Worm (Caenorhabditis elegans): Measurements from ENCODE around the gene F14F9.4.

F14F9.4 gene

ce11 chrV:5132441-5132840 lies at the start of gene F14F9.4:
Gene F14F9.4, plus strand, starts transcription at chrV:5132741.
- TF ChIP-seq jun-1 (tag; optimal IDR thresholded peaks at IDR 0.05) (no peak), lsy-12 (tag; optimal IDR thresholded peaks at IDR 0.05) (no peak), pha-4 (tag; optimal IDR thresholded peaks at IDR 0.05) (no peak), eor-1 (tag; optimal IDR thresholded peaks at IDR 0.05) (no peak), lin-39 (tag; optimal IDR thresholded peaks at IDR 0.05) (no peak), egl-27 (tag; optimal IDR thresholded peaks at IDR 0.05) (no peak), nhr-77 (tag; optimal IDR thresholded peaks at IDR 0.05) (no peak), nhr-237 (tag; optimal IDR thresholded peaks at IDR 0.05) (no peak), nhr-25 (tag; optimal IDR thresholded peaks at IDR 0.05) (no peak), aly-2 (tag; optimal IDR thresholded peaks at IDR 0.05) (no peak), nhr-67 (tag; optimal IDR thresholded peaks at IDR 0.05) (no peak)

- no peak for TF ChIP-seq fkh-2 (tag; optimal IDR thresholded peaks at IDR 0.05)
- no peak for TF ChIP-seq egl-27 (tag; optimal IDR thresholded peaks at IDR 0.05)
- no peak for TF ChIP-seq lin-39 (tag; optimal IDR thresholded peaks at IDR 0.05)
- TF ChIP-seq ceh-16 (tag; optimal IDR thresholded peaks at IDR 0.05): no peak
- TF ChIP-seq sea-2 (GFP tag; optimal IDR thresholded peaks at IDR 0.05): no peak
- no peak for TF ChIP-seq skn-1 (tag; optimal IDR thresholded peaks at IDR 0.05)
- TF ChIP-seq nhr-28 (tag; optimal IDR thresholded peaks at IDR 0.05): no peak
- no peak for TF ChIP-seq hmg-11 (tag; optimal IDR thresholded peaks at IDR 0.05)
- TF ChIP-seq aly-2 (tag; optimal IDR thresholded peaks at IDR 0.05): no peak
- TF ChIP-seq nhr-76 (tag; optimal IDR thresholded peaks at IDR 0.05): no peak
- no peak for TF ChIP-seq eor-1 (tag; optimal IDR thresholded peaks at IDR 0.05)
- no peak for TF ChIP-seq zag-1 (tag; optimal IDR thresholded peaks at IDR 0.05)
- no peak for TF ChIP-seq R02D3.7 (tag; optimal IDR thresholded peaks at IDR 0.05)
- no peak for TF ChIP-seq nhr-237 (tag; optimal IDR thresholded peaks at IDR 0.05)
- no peak for TF ChIP-seq nfya-1 (tag; optimal IDR thresholded peaks at IDR 0.05; ENCODE audit: insufficient read depth)
Observed at ce11 chrV:5084957-5085465, 47.5 kb upstream of the F14F9.4 start, which contains the start of gene Y58A7A.4. Gene Y58A7A.4, minus strand, starts transcription at chrV:5085007.

ce11 chrV:5086919-5087404 lies 45.6 kb upstream of the F14F9.4 start, which contains the start of gene Y58A7A.5:
Gene Y58A7A.5, minus strand, starts transcription at chrV:5086969.
- TF ChIP-seq lin-39 (tag; optimal IDR thresholded peaks at IDR 0.05): peak; percentile 26
- peak; percentile 28 for TF ChIP-seq pha-4 (tag; optimal IDR thresholded peaks at IDR 0.05)
- TF ChIP-seq mdl-1 (tag; optimal IDR thresholded peaks at IDR 0.05): no peak
- TF ChIP-seq ceh-28 (tag; optimal IDR thresholded peaks at IDR 0.05): peak; percentile 3
- TF ChIP-seq nfya-1 (tag; optimal IDR thresholded peaks at IDR 0.05; ENCODE audit: insufficient read depth): peak; percentile 22

ce11 chrV:5088311-5088710 lies 44.2 kb upstream of the F14F9.4 start:
- TF ChIP-seq tbx-2 (tag; optimal IDR thresholded peaks at IDR 0.05) (no peak), egl-5 (tag; optimal IDR thresholded peaks at IDR 0.05) (no peak), R02D3.7 (tag; optimal IDR thresholded peaks at IDR 0.05) (no peak)

- TF ChIP-seq pqm-1 (tag; optimal IDR thresholded peaks at IDR 0.05) (no peak), R02D3.7 (tag; optimal IDR thresholded peaks at IDR 0.05) (no peak), ceh-16 (tag; optimal IDR thresholded peaks at IDR 0.05) (no peak), lin-15B (tag; optimal IDR thresholded peaks at IDR 0.05) (no peak), tbx-2 (tag; optimal IDR thresholded peaks at IDR 0.05) (no peak), zag-1 (tag; optimal IDR thresholded peaks at IDR 0.05) (no peak), nhr-12 (tag; optimal IDR thresholded peaks at IDR 0.05) (no peak), nhr-67 (tag; optimal IDR thresholded peaks at IDR 0.05) (no peak), ceh-82 (tag; optimal IDR thresholded peaks at IDR 0.05) (no peak), nhr-237 (tag; optimal IDR thresholded peaks at IDR 0.05) (no peak), mdl-1 (tag; optimal IDR thresholded peaks at IDR 0.05) (no peak)
Observed at ce11 chrV:5089497-5090134, 42.9 kb upstream of the F14F9.4 start, which contains the start of gene glb-32. Gene glb-32, minus strand, starts transcription at chrV:5089547.

ce11 chrV:5090386-5090785 lies 42.2 kb upstream of the F14F9.4 start:
- TF ChIP-seq fkh-2 (tag; optimal IDR thresholded peaks at IDR 0.05) (no peak), ceh-28 (tag; optimal IDR thresholded peaks at IDR 0.05) (no peak), fkh-10 (GFP tag; optimal IDR thresholded peaks at IDR 0.05) (peak; percentile 20), elt-1 (tag; optimal IDR thresholded peaks at IDR 0.05) (peak; percentile 18), ceh-9 (tag; optimal IDR thresholded peaks at IDR 0.05) (no peak), nhr-43 (tag; optimal IDR thresholded peaks at IDR 0.05; ENCODE audit: poor library complexity, severe bottlenecking) (no peak), zag-1 (tag; optimal IDR thresholded peaks at IDR 0.05) (no peak), R02D3.7 (tag; optimal IDR thresholded peaks at IDR 0.05) (no peak)
